Worm (Caenorhabditis elegans) whole organism, midembryonic: ENCODE data around the gene srx-111.

Experiments
- flt-1 ChIP-seq: fragments of 200-800 bp; sonication (Bioruptor generic); IDR thresholded peaks from 2 replicates; pipeline ENCODE4 v1.3.6; 2022; ENCODE audit warnings: missing genetic modification characterization, missing compliant biosample characterization
- tab-1 ChIP-seq: fragments of 200-800 bp; sonication (Bioruptor generic); IDR thresholded peaks from 2 replicates; pipeline ENCODE4 v1.3.6; 2022; ENCODE audit warnings: missing genetic modification characterization, missing compliant biosample characterization

- no peak for TF ChIP-seq flt-1 (GFP tag; lab: Robert Waterston, UW)
- no peak for TF ChIP-seq tab-1
Measured at ce11 chrII:3805518-3805917, 47.9 kb downstream of the srx-111 start.
